Worm (Caenorhabditis elegans) whole organism, late embryonic: Measurements from ENCODE around the gene F44E5.15.
"Not testable (repeated sequence)": the region's sequence is repeated elsewhere in the genome, so short reads cannot be mapped to it uniquely, and the experiment has no call there.

ENCODE experiments used
- K09A11.1 ChIP-seq: sonication (generic microtip); optimal IDR thresholded peaks from 2 replicates; lab custom pipeline; 2017; ENCODE audit warnings: antibody characterized with exemption, mild to moderate bottlenecking, missing genetic modification characterization, missing compliant biosample characterization; ENCODE audit not compliant: insufficient read depth
- T23F11.4 ChIP-seq: fragments of 200-800 bp; sonication (Bioruptor generic); optimal IDR thresholded peaks from 2 replicates; lab custom pipeline; 2018; ENCODE audit warnings: mild to moderate bottlenecking, missing genetic modification characterization, missing compliant biosample characterization
- Y22D7AL.16 ChIP-seq: sonication (generic microtip); optimal IDR thresholded peaks from 2 replicates; lab custom pipeline; 2016; ENCODE audit warnings: missing genetic modification characterization, missing compliant biosample characterization
- ahr-1 ChIP-seq: sonication (generic microtip); optimal IDR thresholded peaks from 2 replicates; lab custom pipeline; 2016; ENCODE audit warnings: missing genetic modification characterization, missing compliant biosample characterization
- ama-1 ChIP-seq: fragments of 150-350 bp; optimal IDR thresholded peaks from 2 replicates; lab custom pipeline; 2014
- ceh-18 ChIP-seq: sonication (generic microtip); optimal IDR thresholded peaks from 2 replicates; lab custom pipeline; 2016; ENCODE audit warnings: missing genetic modification characterization, missing compliant biosample characterization
- ceh-19 ChIP-seq: fragments of 200-800 bp; sonication (Bioruptor generic); optimal IDR thresholded peaks from 2 replicates; lab custom pipeline; 2018; ENCODE audit warnings: mild to moderate bottlenecking, missing genetic modification characterization, missing compliant biosample characterization
- ceh-45 ChIP-seq: fragments of 200-800 bp; sonication (Bioruptor generic); IDR thresholded peaks from 2 replicates; pipeline ENCODE4 v1.3.6; 2022; ENCODE audit warnings: missing genetic modification reagents, missing genetic modification characterization, missing compliant biosample characterization
- che-1 ChIP-seq: sonication (generic microtip); optimal IDR thresholded peaks from 2 replicates; lab custom pipeline; 2016; ENCODE audit warnings: mild to moderate bottlenecking, missing genetic modification characterization, missing compliant biosample characterization
- dmd-4 ChIP-seq: sonication (generic microtip); optimal IDR thresholded peaks from 2 replicates; lab custom pipeline; 2016; ENCODE audit warnings: borderline replicate concordance, missing genetic modification characterization, missing compliant biosample characterization
- dve-1 ChIP-seq: sonication (generic microtip); optimal IDR thresholded peaks from 2 replicates; lab custom pipeline; 2017; ENCODE audit warnings: antibody characterized with exemption, mild to moderate bottlenecking, missing genetic modification characterization, missing compliant biosample characterization
- elt-2 ChIP-seq: sonication (generic microtip); optimal IDR thresholded peaks from 2 replicates; lab custom pipeline; 2016; ENCODE audit warnings: missing genetic modification reagents, missing genetic modification characterization, missing compliant biosample characterization
- ets-4 ChIP-seq: sonication (generic microtip); optimal IDR thresholded peaks from 2 replicates; lab custom pipeline; 2016; ENCODE audit warnings: missing genetic modification characterization, missing compliant biosample characterization
- fax-1 ChIP-seq: sonication (generic microtip); optimal IDR thresholded peaks from 2 replicates; lab custom pipeline; 2016; ENCODE audit warnings: missing genotype, missing genetic modification characterization, missing compliant biosample characterization
- fkh-10 ChIP-seq: fragments of 150-350 bp; optimal IDR thresholded peaks from 2 replicates; lab custom pipeline; 2014; ENCODE audit warnings: missing biosample characterization, missing genetic modification reagents, missing genetic modification characterization
- gmeb-2 ChIP-seq: sonication (generic microtip); optimal IDR thresholded peaks from 2 replicates; lab custom pipeline; 2016; ENCODE audit warnings: missing genetic modification characterization, inconsistent platforms, missing compliant biosample characterization
- hlh-13 ChIP-seq: fragments of 200-800 bp; sonication (Bioruptor generic); optimal IDR thresholded peaks from 2 replicates; lab custom pipeline; 2018; ENCODE audit warnings: mild to moderate bottlenecking, missing genetic modification characterization, missing compliant biosample characterization
- hlh-30 ChIP-seq: sonication (generic microtip); optimal IDR thresholded peaks from 2 replicates; lab custom pipeline; 2017; ENCODE audit warnings: antibody characterized with exemption, missing genetic modification characterization, missing compliant biosample characterization; ENCODE audit not compliant: insufficient read depth
- lim-6 ChIP-seq: sonication (generic microtip); optimal IDR thresholded peaks from 2 replicates; lab custom pipeline; 2016; ENCODE audit warnings: missing genetic modification characterization, missing compliant biosample characterization
- lin-11 ChIP-seq: fragments of 200-800 bp; sonication (Bioruptor generic); optimal IDR thresholded peaks from 2 replicates; lab custom pipeline; 2018; ENCODE audit warnings: mild to moderate bottlenecking, missing genetic modification characterization, missing compliant biosample characterization
- madf-2 ChIP-seq: sonication (generic microtip); optimal IDR thresholded peaks from 2 replicates; lab custom pipeline; 2017; ENCODE audit warnings: missing genetic modification characterization, missing compliant biosample characterization
- mec-3 ChIP-seq: sonication (generic microtip); optimal IDR thresholded peaks from 2 replicates; lab custom pipeline; 2016; ENCODE audit warnings: borderline replicate concordance, missing genetic modification characterization, missing compliant biosample characterization
- nfya-1 ChIP-seq: sonication (generic microtip); optimal IDR thresholded peaks from 2 replicates; lab custom pipeline; 2017; ENCODE audit warnings: missing genetic modification characterization, mild to moderate bottlenecking, missing compliant biosample characterization, antibody characterized with exemption, moderate library complexity
- nhr-11 ChIP-seq: fragments of 150-350 bp; optimal IDR thresholded peaks from 2 replicates; lab custom pipeline; 2014; ENCODE audit warnings: missing biosample characterization, missing genetic modification characterization
- nhr-232 ChIP-seq: sonication (generic microtip); optimal IDR thresholded peaks from 2 replicates; lab custom pipeline; 2016; ENCODE audit warnings: missing genetic modification characterization, missing compliant biosample characterization
- pat-9 ChIP-seq: fragments of 200-800 bp; sonication (Bioruptor generic); optimal IDR thresholded peaks from 2 replicates; lab custom pipeline; 2018; ENCODE audit warnings: mild to moderate bottlenecking, missing genetic modification characterization, moderate library complexity, missing compliant biosample characterization
- pax-1 ChIP-seq: fragments of 150-350 bp; optimal IDR thresholded peaks from 2 replicates; lab custom pipeline; 2014; ENCODE audit warnings: missing biosample characterization, missing genetic modification characterization
- pha-2 ChIP-seq: sonication (generic microtip); optimal IDR thresholded peaks from 2 replicates; lab custom pipeline; 2017; ENCODE audit warnings: mild to moderate bottlenecking, missing genetic modification characterization, missing compliant biosample characterization
- pha-4 ChIP-seq: fragments of 150-350 bp; optimal IDR thresholded peaks from 2 replicates; lab custom pipeline; 2018; ENCODE audit warnings: missing biosample characterization, missing genetic modification reagents, missing genetic modification characterization
- pqm-1 ChIP-seq: sonication (generic microtip); optimal IDR thresholded peaks from 2 replicates; lab custom pipeline; 2016; ENCODE audit warnings: missing genetic modification characterization, missing compliant biosample characterization
- ref-2 ChIP-seq: sonication (generic microtip); optimal IDR thresholded peaks from 2 replicates; lab custom pipeline; 2016; ENCODE audit warnings: missing genetic modification characterization, missing compliant biosample characterization
- rnt-1 ChIP-seq: sonication (generic microtip); optimal IDR thresholded peaks from 2 replicates; lab custom pipeline; 2016; ENCODE audit warnings: missing genetic modification characterization, missing compliant biosample characterization
- sox-4 ChIP-seq: sonication (generic microtip); optimal IDR thresholded peaks from 2 replicates; lab custom pipeline; 2017; ENCODE audit warnings: mild to moderate bottlenecking, missing genetic modification characterization, inconsistent platforms, missing compliant biosample characterization
- tbx-7 ChIP-seq: sonication (generic microtip); optimal IDR thresholded peaks from 2 replicates; lab custom pipeline; 2016; ENCODE audit warnings: missing genotype, missing genetic modification characterization, missing compliant biosample characterization
- ttx-3 ChIP-seq: sonication (generic microtip); optimal IDR thresholded peaks from 2 replicates; lab custom pipeline; 2016; ENCODE audit warnings: missing genetic modification reagents, missing genetic modification characterization, missing compliant biosample characterization
- unc-3 ChIP-seq, 2 experiments: fragments of 200-800 bp in 1 of 2; sonication (Bioruptor generic) in 1 of 2; sonication (generic microtip) in 1 of 2; conservative IDR thresholded peaks in 1 of 2; optimal IDR thresholded peaks in 1 of 2; 2 replicates each; pipeline versions ENCODE4 v1.3.6 to Lab custom; 2016 to 2022; ENCODE audit warnings: missing compliant biosample characterization in 2 of 2, missing genetic modification characterization in 2 of 2, missing genetic modification reagents in 1 of 2
- unc-42 ChIP-seq: sonication (generic microtip); optimal IDR thresholded peaks from 2 replicates; lab custom pipeline; 2016; ENCODE audit warnings: missing genotype, missing genetic modification characterization, missing compliant biosample characterization
- zip-5 ChIP-seq: sonication (generic microtip); optimal IDR thresholded peaks from 2 replicates; lab custom pipeline; 2016; ENCODE audit warnings: missing genetic modification characterization, missing compliant biosample characterization

The F44E5.15 gene

ce11 chrII:11759277-11759676 lies 13.2 kb upstream of the F44E5.15 start, which contains the start of the genes F44E5.4 and F44E5.5 (continued):
- peak; percentile 69 for TF ChIP-seq ceh-19 (GFP tag; lab: Kevin White, UChicago)
- TF ChIP-seq T23F11.4 (GFP tag; lab: Kevin White, UChicago), result peak; percentile 67
- TF ChIP-seq rnt-1 (tag; lab: Kevin White, UChicago), result peak; percentile 59
- peak; percentile 82 for TF ChIP-seq madf-2 (tag; lab: Kevin White, UChicago)
- TF ChIP-seq pha-2, result peak; percentile 76
- peak; percentile 40 for TF ChIP-seq dmd-4
- TF ChIP-seq ref-2, result peak; percentile 85
- TF ChIP-seq dve-1 (tag; lab: Kevin White, UChicago), result peak; percentile 48
- peak; percentile 90 for TF ChIP-seq pax-1 (tag; lab: Kevin White, UChicago)
- peak; percentile 68 for TF ChIP-seq ceh-18 (tag; lab: Kevin White, UChicago)
- TF ChIP-seq unc-3 (GFP tag; conservative IDR thresholded peaks at IDR 0.05; lab: Robert Waterston, UW), result peak; percentile 79
- not testable (repeated sequence) for TF ChIP-seq unc-3 (tag; optimal IDR thresholded peaks at IDR 0.05; lab: Kevin White, UChicago)
- TF ChIP-seq pat-9, result peak; percentile 46
- TF ChIP-seq Y22D7AL.16, result peak; percentile 78
- peak; percentile 80 for TF ChIP-seq nhr-11 (tag; lab: Kevin White, UChicago)
- peak; percentile 16 for TF ChIP-seq che-1 (tag; lab: Kevin White, UChicago)
- peak; percentile 9 for TF ChIP-seq unc-42 (tag; lab: Kevin White, UChicago)
- TF ChIP-seq, all 69 proteins: peak for 38; not testable (repeated sequence) for 31

- TF ChIP-seq hlh-13 (GFP tag; lab: Kevin White, UChicago) (no peak), T23F11.4 (GFP tag; lab: Kevin White, UChicago) (no peak), ceh-45 (GFP tag; lab: Robert Waterston, UW) (no peak), pha-4 (tag; lab: Kevin White, UChicago) (no peak), nfya-1 (no peak), ttx-3 (tag; lab: Kevin White, UChicago) (no peak), fkh-10 (no peak), tbx-7 (no peak), lin-11 (no peak), Y22D7AL.16 (no peak)
Observed at ce11 chrII:11761806-11762512, 10.5 kb upstream of the F44E5.15 start.

- no peak for TF ChIP-seq rnt-1 (tag; lab: Kevin White, UChicago)
- TF ChIP-seq Y22D7AL.16, result no peak
- TF ChIP-seq fax-1 (tag; lab: Kevin White, UChicago), result no peak
Observed at ce11 chrII:11765506-11766152, 6.8 kb upstream of the F44E5.15 start.

DNA sequence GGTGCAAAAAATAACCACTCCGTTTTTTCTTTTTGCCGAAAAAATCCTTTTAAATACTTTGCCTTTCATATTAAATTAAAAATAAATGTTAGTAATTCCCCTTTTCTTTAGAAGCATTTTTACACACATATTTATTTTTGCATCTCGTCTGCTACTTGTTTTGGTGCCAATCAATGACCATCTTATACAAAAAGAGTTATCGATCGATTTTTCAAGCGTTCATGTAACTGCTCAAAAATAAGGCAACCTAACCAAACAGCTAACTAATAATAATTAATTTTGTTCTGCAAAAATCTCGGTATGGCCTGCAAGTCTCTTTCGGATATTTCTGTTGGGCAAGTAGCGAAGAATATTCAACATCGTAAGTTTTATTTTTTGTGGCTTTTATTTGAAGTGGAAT lies 6.0 kb upstream of the F44E5.15 start, which contains the start of gene F44E5.2:
TSS of gene F44E5.2 (plus strand) at position 301 of the 400 bp plus-strand sequence.
- TF ChIP-seq K09A11.1 (tag; lab: Kevin White, UChicago) (no peak), lim-6 (tag; lab: Kevin White, UChicago) (no peak), nhr-232 (no peak), ama-1 (lab: Kevin White, UChicago) (no peak), hlh-13 (GFP tag; lab: Kevin White, UChicago) (no peak), sox-4 (tag; lab: Kevin White, UChicago) (no peak), zip-5 (tag; lab: Kevin White, UChicago) (no peak), mec-3 (tag; lab: Kevin White, UChicago) (no peak), pax-1 (tag; lab: Kevin White, UChicago) (no peak), elt-2 (tag; lab: Kevin White, UChicago) (no peak), nfya-1 (no peak), hlh-30 (tag; lab: Kevin White, UChicago) (no peak), pat-9 (no peak), gmeb-2 (no peak), ahr-1 (tag; lab: Kevin White, UChicago) (no peak), ets-4 (no peak), ceh-19 (GFP tag; lab: Kevin White, UChicago) (no peak), fkh-10 (no peak), pqm-1 (tag; lab: Kevin White, UChicago) (no peak), Y22D7AL.16 (no peak)
